Fruit fly (Drosophila melanogaster) whole organism, embryonic: ENCODE results near the gene CG34179.

Source experiments
- Antp ChIP-seq: fragments of 200-800 bp; sonication (Bioruptor generic); optimal IDR thresholded peaks from 3 replicates; lab custom pipeline; 2016; ENCODE audit warnings: missing biosample characterization, missing genetic modification characterization
- C15 ChIP-seq: fragments of 200-800 bp; sonication (Bioruptor generic); IDR thresholded peaks from 3 replicates; pipeline ENCODE4 v1.3.6; 2022; ENCODE audit warnings: missing biosample characterization, missing genetic modification characterization
- CG1024 ChIP-seq: fragments of 200-800 bp; sonication (Bioruptor generic); IDR thresholded peaks from 2 replicates; pipeline ENCODE4 v1.3.6; 2022; ENCODE audit warnings: missing biosample characterization, missing genetic modification characterization
- CG11398 ChIP-seq: fragments of 200-800 bp; sonication (Bioruptor generic); optimal IDR thresholded peaks from 2 replicates; lab custom pipeline; 2016; ENCODE audit warnings: missing biosample characterization, missing genetic modification characterization
- CG11695 ChIP-seq: fragments of 200-800 bp; sonication (Bioruptor generic); IDR thresholded peaks from 3 replicates; pipeline ENCODE4 v1.3.6; 2022; ENCODE audit warnings: missing biosample characterization, missing genetic modification characterization
- CG12071 ChIP-seq: fragments of 200-800 bp; sonication (Bioruptor generic); optimal IDR thresholded peaks from 3 replicates; lab custom pipeline; 2018; ENCODE audit warnings: missing biosample characterization, mild to moderate bottlenecking, missing genetic modification characterization
- CG12104 ChIP-seq: fragments of 200-800 bp; sonication (Bioruptor generic); optimal IDR thresholded peaks from 3 replicates; lab custom pipeline; 2016; ENCODE audit warnings: missing biosample characterization, missing genetic modification characterization
- CG12155 ChIP-seq: fragments of 200-800 bp; sonication (Bioruptor generic); optimal IDR thresholded peaks from 3 replicates; lab custom pipeline; 2016; ENCODE audit warnings: missing biosample characterization, missing genetic modification characterization
- CG12391 ChIP-seq: fragments of 200-800 bp; sonication (Bioruptor generic); optimal IDR thresholded peaks from 3 replicates; lab custom pipeline; 2018; ENCODE audit warnings: missing biosample characterization, mild to moderate bottlenecking, missing genetic modification characterization, moderate library complexity
- CG14441 ChIP-seq: fragments of 200-800 bp; sonication (Bioruptor generic); IDR thresholded peaks from 2 replicates; pipeline ENCODE4 v1.3.6; 2022; ENCODE audit warnings: missing biosample characterization, missing genetic modification characterization
- CG17829 ChIP-seq: fragments of 200-800 bp; optimal IDR thresholded peaks from 2 replicates; lab custom pipeline; 2019; ENCODE audit warnings: missing biosample characterization, mild to moderate bottlenecking, missing genetic modification characterization, moderate library complexity
- CG2129 ChIP-seq: fragments of 200-800 bp; sonication (Bioruptor generic); IDR thresholded peaks from 2 replicates; pipeline ENCODE4 v1.3.6; 2022; ENCODE audit warnings: missing biosample characterization, missing genetic modification characterization; ENCODE audit not compliant: partially characterized antibody
- CG2202 ChIP-seq: fragments of 200-800 bp; sonication (Bioruptor generic); optimal IDR thresholded peaks from 2 replicates; lab custom pipeline; 2018; ENCODE audit warnings: missing biosample characterization, mild to moderate bottlenecking, missing genetic modification characterization
- CG2712 ChIP-seq: fragments of 200-800 bp; optimal IDR thresholded peaks from 3 replicates; lab custom pipeline; 2019; ENCODE audit warnings: missing biosample characterization, mild to moderate bottlenecking, missing genetic modification characterization, moderate library complexity
- CG3281 ChIP-seq: fragments of 200-800 bp; sonication (Bioruptor generic); optimal IDR thresholded peaks from 3 replicates; lab custom pipeline; 2017; ENCODE audit warnings: missing biosample characterization, mild to moderate bottlenecking, missing genetic modification characterization
- CG3407 ChIP-seq: fragments of 200-800 bp; sonication (Bioruptor generic); optimal IDR thresholded peaks from 2 replicates; lab custom pipeline; 2018; ENCODE audit warnings: missing biosample characterization, mild to moderate bottlenecking, missing genetic modification characterization
- CG34376 ChIP-seq: fragments of 200-800 bp; sonication (Bioruptor generic); optimal IDR thresholded peaks from 2 replicates; lab custom pipeline; 2018; ENCODE audit warnings: missing biosample characterization, mild to moderate bottlenecking, missing genetic modification characterization
- CG6654 ChIP-seq: fragments of 200-800 bp; sonication (Bioruptor generic); optimal IDR thresholded peaks from 2 replicates; lab custom pipeline; 2017; ENCODE audit warnings: missing biosample characterization, mild to moderate bottlenecking, missing genetic modification characterization
- CG6683 ChIP-seq: fragments of 200-800 bp; sonication (Bioruptor generic); optimal IDR thresholded peaks from 2 replicates; lab custom pipeline; 2017; ENCODE audit warnings: missing biosample characterization, mild to moderate bottlenecking, missing genetic modification characterization, missing genetic modification reagents
- CG6813 ChIP-seq: fragments of 200-800 bp; sonication (Bioruptor generic); optimal IDR thresholded peaks from 2 replicates; lab custom pipeline; 2017; ENCODE audit warnings: missing biosample characterization, missing genetic modification characterization, mild to moderate bottlenecking, moderate library complexity, missing genetic modification reagents
- CG8944 ChIP-seq: fragments of 200-800 bp; sonication (Bioruptor generic); optimal IDR thresholded peaks from 3 replicates; lab custom pipeline; 2016; ENCODE audit warnings: missing biosample characterization, missing genetic modification characterization
- CoRest ChIP-seq: fragments of 200-800 bp; sonication (Bioruptor generic); optimal IDR thresholded peaks from 3 replicates; lab custom pipeline; 2018; ENCODE audit warnings: missing biosample characterization, mild to moderate bottlenecking, missing genetic modification characterization, moderate library complexity
- CrebB ChIP-seq: fragments of 200-800 bp; sonication (Bioruptor generic); optimal IDR thresholded peaks from 3 replicates; lab custom pipeline; 2018; ENCODE audit warnings: missing biosample characterization, mild to moderate bottlenecking, missing genetic modification characterization
- Deaf1 ChIP-seq: fragments of 200-800 bp; optimal IDR thresholded peaks from 3 replicates; lab custom pipeline; 2019; ENCODE audit warnings: missing biosample characterization, mild to moderate bottlenecking, missing genetic modification characterization, moderate library complexity
- Doc2 ChIP-seq: fragments of 200-800 bp; sonication (Bioruptor generic); IDR thresholded peaks from 2 replicates; pipeline ENCODE4 v1.3.6; 2022; ENCODE audit warnings: missing biosample characterization, missing genetic modification characterization
- Doc3 ChIP-seq: fragments of 200-800 bp; sonication (Bioruptor generic); IDR thresholded peaks from 3 replicates; pipeline ENCODE4 v1.3.6; 2022; ENCODE audit warnings: missing biosample characterization, missing genetic modification characterization; ENCODE audit not compliant: partially characterized antibody
- ERR ChIP-seq: fragments of 200-800 bp; sonication (Bioruptor generic); optimal IDR thresholded peaks from 2 replicates; lab custom pipeline; 2016; ENCODE audit warnings: missing biosample characterization, missing genetic modification characterization
- Ets65A ChIP-seq: fragments of 200-800 bp; sonication (Bioruptor generic); peaks from one replicate; lab custom pipeline; 2016; ENCODE audit warnings: missing biosample characterization, missing genetic modification characterization
- Hey ChIP-seq: fragments of 200-800 bp; sonication (Bioruptor generic); optimal IDR thresholded peaks from 3 replicates; lab custom pipeline; 2018; ENCODE audit warnings: missing biosample characterization, mild to moderate bottlenecking, missing genetic modification characterization
- Hr51 ChIP-seq, 2 experiments: fragments of 200-800 bp; sonication (Bioruptor generic); optimal IDR thresholded peaks; 2 replicates in 1 of 2; 3 replicates in 1 of 2; lab custom pipeline; 2016 to 2018; ENCODE audit warnings: missing biosample characterization in 2 of 2, missing genetic modification characterization in 2 of 2, mild to moderate bottlenecking in 1 of 2, moderate library complexity in 1 of 2
- Optix ChIP-seq: fragments of 200-800 bp; sonication (Bioruptor generic); IDR thresholded peaks from 3 replicates; pipeline ENCODE4 v1.3.6; 2022; ENCODE audit warnings: missing biosample characterization, missing genetic modification characterization
- Poxn ChIP-seq: fragments of 200-800 bp; sonication (Bioruptor generic); IDR thresholded peaks from 2 replicates; pipeline ENCODE4 v1.3.6; 2022; ENCODE audit warnings: missing biosample characterization, missing genetic modification characterization
- Sox102F ChIP-seq: fragments of 200-800 bp; sonication (Bioruptor generic); optimal IDR thresholded peaks from 2 replicates; lab custom pipeline; 2018; ENCODE audit warnings: missing biosample characterization, mild to moderate bottlenecking, missing genetic modification characterization, moderate library complexity
- ac ChIP-seq: fragments of 200-800 bp; sonication (Bioruptor generic); optimal IDR thresholded peaks from 3 replicates; lab custom pipeline; 2017; ENCODE audit warnings: missing biosample characterization, mild to moderate bottlenecking, missing genetic modification characterization
- az2 ChIP-seq: fragments of 200-800 bp; sonication (Bioruptor generic); optimal IDR thresholded peaks from 3 replicates; lab custom pipeline; 2016; ENCODE audit warnings: missing biosample characterization, missing genetic modification characterization
- bsh ChIP-seq, 2 experiments: fragments of 200-800 bp; sonication (Bioruptor generic); optimal IDR thresholded peaks; 2 replicates each; lab custom pipeline; 2017 to 2018; ENCODE audit warnings: mild to moderate bottlenecking in 2 of 2, missing biosample characterization in 2 of 2, missing genetic modification characterization in 2 of 2, moderate library complexity in 1 of 2
- caup ChIP-seq: fragments of 200-800 bp; sonication (Bioruptor generic); optimal IDR thresholded peaks from 3 replicates; lab custom pipeline; 2017; ENCODE audit warnings: missing biosample characterization, mild to moderate bottlenecking, missing genetic modification characterization, moderate library complexity; ENCODE audit not compliant: severe bottlenecking
- disco-r ChIP-seq: fragments of 200-800 bp; sonication (Bioruptor generic); optimal IDR thresholded peaks from 2 replicates; lab custom pipeline; 2016; ENCODE audit warnings: missing biosample characterization, missing genetic modification characterization
- dm ChIP-seq: fragments of 200-800 bp; sonication (Bioruptor generic); optimal IDR thresholded peaks from 3 replicates; lab custom pipeline; 2016; ENCODE audit warnings: missing biosample characterization, missing genetic modification characterization
- dmrt99B ChIP-seq: fragments of 200-800 bp; sonication (Bioruptor generic); optimal IDR thresholded peaks from 2 replicates; lab custom pipeline; 2018; ENCODE audit warnings: missing biosample characterization, mild to moderate bottlenecking, missing genetic modification characterization, moderate library complexity
- gcm2 ChIP-seq: fragments of 200-800 bp; sonication (Bioruptor generic); optimal IDR thresholded peaks from 2 replicates; lab custom pipeline; 2016; ENCODE audit warnings: missing biosample characterization, missing genetic modification characterization
- ken ChIP-seq: fragments of 200-800 bp; sonication (Bioruptor generic); IDR thresholded peaks from 3 replicates; pipeline ENCODE4 v1.3.6; 2022; ENCODE audit warnings: missing biosample characterization, missing genetic modification characterization
- klu ChIP-seq: fragments of 200-800 bp; sonication (Bioruptor generic); IDR thresholded peaks from 2 replicates; pipeline ENCODE4 v1.3.6; 2022; ENCODE audit warnings: missing biosample characterization, missing genetic modification characterization
- nau ChIP-seq: fragments of 200-800 bp; sonication (Bioruptor generic); optimal IDR thresholded peaks from 3 replicates; lab custom pipeline; 2017; ENCODE audit warnings: missing biosample characterization, mild to moderate bottlenecking, missing genetic modification characterization, missing genetic modification reagents
- org-1 ChIP-seq: fragments of 200-800 bp; sonication (Bioruptor generic); optimal IDR thresholded peaks from 2 replicates; lab custom pipeline; 2017; ENCODE audit warnings: missing biosample characterization, missing genetic modification characterization
- scrt ChIP-seq: fragments of 200-800 bp; sonication (Bioruptor generic); optimal IDR thresholded peaks from 2 replicates; lab custom pipeline; 2018; ENCODE audit warnings: missing biosample characterization, mild to moderate bottlenecking, missing genetic modification characterization, moderate library complexity
- sens ChIP-seq: fragments of 200-800 bp; sonication (Bioruptor generic); peaks from one replicate; lab custom pipeline; 2016; ENCODE audit warnings: missing biosample characterization, missing genetic modification characterization
- sim ChIP-seq: fragments of 200-800 bp; sonication (Bioruptor generic); IDR thresholded peaks from 2 replicates; pipeline ENCODE4 v1.3.6; 2022; ENCODE audit warnings: missing biosample characterization, missing genetic modification characterization
- tll ChIP-seq, 2 experiments: fragments of 200-800 bp in 1 of 2; fragments of >200 bp in 1 of 2; sonication (Bioruptor generic) in 1 of 2; optimal IDR thresholded peaks; 2 replicates each; lab custom pipeline; 2017 to 2019; ENCODE audit warnings: missing biosample characterization in 2 of 2, missing genetic modification characterization in 2 of 2, mild to moderate bottlenecking in 1 of 2, moderate library complexity in 1 of 2

The CG34179 gene

DNA sequence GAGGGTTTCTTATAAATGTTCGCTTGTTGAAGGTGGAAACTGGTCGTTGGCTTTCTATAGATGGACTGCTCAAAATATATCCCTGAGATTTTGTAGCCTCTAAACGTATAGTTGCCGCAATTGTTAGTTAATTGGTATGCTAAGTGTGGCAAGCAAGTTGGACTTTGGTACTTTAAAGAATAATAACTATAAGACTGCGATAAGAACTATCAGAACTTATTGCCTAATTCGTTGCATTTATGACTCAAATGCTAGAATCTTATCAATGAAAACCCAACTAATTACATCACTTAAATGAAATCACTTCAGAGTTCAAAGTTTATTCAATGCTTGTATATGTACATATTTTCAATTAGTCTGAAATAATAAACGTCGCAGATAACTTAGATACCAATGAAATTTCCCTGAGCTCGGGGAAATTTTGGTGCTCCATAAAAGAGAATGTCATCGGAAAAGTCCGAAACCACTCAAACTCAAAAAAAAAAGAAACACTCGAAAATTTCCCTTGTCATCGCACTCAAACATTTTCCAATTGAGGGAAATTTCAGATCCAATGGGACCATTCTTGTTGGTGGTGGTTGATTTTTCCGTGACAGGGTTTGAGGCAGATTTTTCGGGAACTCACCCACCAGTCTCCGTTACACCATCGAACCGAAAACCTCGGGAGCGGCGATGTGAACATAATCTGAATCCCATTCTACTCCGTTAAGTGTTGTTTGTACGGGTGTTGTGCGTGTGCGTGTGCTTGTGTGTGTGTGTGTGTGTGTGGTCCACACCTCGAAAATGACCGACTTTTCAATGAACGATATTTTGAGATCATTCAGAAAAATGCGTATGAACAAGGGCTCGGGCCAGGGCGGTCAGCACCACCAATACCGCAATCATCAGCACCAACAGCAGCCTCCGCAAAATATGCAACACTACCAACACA, 42.5 kb upstream of the CG34179 start, which contains the start of gene CG45075 (continued):
- TF ChIP-seq CG2129 (GFP tag; lab: Robert Waterston, UW) (no peak), CG34376 (GFP tag; lab: Kevin White, UChicago) (no peak), Ets65A (no peak), dmrt99B (tag; lab: Kevin White, UChicago) (peak; percentile 10), CG3281 (GFP tag; lab: Kevin White, UChicago) (no peak), CG14441 (no peak), scrt (GFP tag; lab: Kevin White, UChicago) (peak; percentile 19), Sox102F (no peak), CG6813 (GFP tag; lab: Kevin White, UChicago) (no peak), dm (no peak), ac (GFP tag; lab: Kevin White, UChicago) (no peak), caup (GFP tag; lab: Kevin White, UChicago) (no peak), CG11695 (GFP tag; lab: Robert Waterston, UW) (no peak), CG12071 (GFP tag; lab: Kevin White, UChicago) (no peak), sim (GFP tag; lab: Robert Waterston, UW) (no peak), CG3407 (GFP tag; lab: Kevin White, UChicago) (no peak), CG11398 (GFP tag; lab: Kevin White, UChicago) (no peak), CG1024 (GFP tag; lab: Robert Waterston, UW) (no peak), CoRest (tag; lab: Kevin White, UChicago) (no peak), tll (GFP tag; optimal IDR thresholded peaks at IDR 0.05; lab: Kevin White, UChicago) (no peak), C15 (GFP tag; lab: Robert Waterston, UW) (no peak), CG2202 (peak; percentile 35), CG12155 (GFP tag; lab: Kevin White, UChicago) (no peak), CG12391 (tag; lab: Kevin White, UChicago) (no peak), Antp (no peak), Optix (GFP tag; lab: Robert Waterston, UW) (no peak), Doc2 (GFP tag; lab: Robert Waterston, UW) (no peak), Deaf1 (tag; lab: Kevin White, UChicago) (no peak), ken (no peak), org-1 (GFP tag; lab: Kevin White, UChicago) (no peak), Poxn (GFP tag; lab: Robert Waterston, UW) (no peak), Hey (tag; lab: Kevin White, UChicago) (no peak), disco-r (no peak), CrebB (tag; lab: Kevin White, UChicago) (no peak), Hr51 (GFP tag; optimal IDR thresholded peaks at IDR 0.05; lab: Kevin White, UChicago) (no peak), CG8944 (no peak), sens (GFP tag; lab: Kevin White, UChicago) (peak; percentile 54), CG2712 (tag; lab: Kevin White, UChicago) (no peak), gcm2 (GFP tag; lab: Kevin White, UChicago) (no peak), CG12104 (GFP tag; lab: Kevin White, UChicago) (no peak), ERR (GFP tag; lab: Kevin White, UChicago) (no peak), bsh (GFP tag; optimal IDR thresholded peaks at IDR 0.05; lab: Kevin White, UChicago) (peak in 1 of 2 experiments; percentile 23), klu (no peak), az2 (no peak), CG6654 (GFP tag; lab: Kevin White, UChicago) (no peak), Doc3 (GFP tag; lab: Robert Waterston, UW) (no peak), CG17829 (tag; lab: Kevin White, UChicago) (peak; percentile 23), CG6683 (GFP tag; lab: Kevin White, UChicago) (no peak), nau (no peak)
